Fruit fly (Drosophila melanogaster): ENCODE measurements around the gene Zcchc7.

The Zcchc7 gene

DNA sequence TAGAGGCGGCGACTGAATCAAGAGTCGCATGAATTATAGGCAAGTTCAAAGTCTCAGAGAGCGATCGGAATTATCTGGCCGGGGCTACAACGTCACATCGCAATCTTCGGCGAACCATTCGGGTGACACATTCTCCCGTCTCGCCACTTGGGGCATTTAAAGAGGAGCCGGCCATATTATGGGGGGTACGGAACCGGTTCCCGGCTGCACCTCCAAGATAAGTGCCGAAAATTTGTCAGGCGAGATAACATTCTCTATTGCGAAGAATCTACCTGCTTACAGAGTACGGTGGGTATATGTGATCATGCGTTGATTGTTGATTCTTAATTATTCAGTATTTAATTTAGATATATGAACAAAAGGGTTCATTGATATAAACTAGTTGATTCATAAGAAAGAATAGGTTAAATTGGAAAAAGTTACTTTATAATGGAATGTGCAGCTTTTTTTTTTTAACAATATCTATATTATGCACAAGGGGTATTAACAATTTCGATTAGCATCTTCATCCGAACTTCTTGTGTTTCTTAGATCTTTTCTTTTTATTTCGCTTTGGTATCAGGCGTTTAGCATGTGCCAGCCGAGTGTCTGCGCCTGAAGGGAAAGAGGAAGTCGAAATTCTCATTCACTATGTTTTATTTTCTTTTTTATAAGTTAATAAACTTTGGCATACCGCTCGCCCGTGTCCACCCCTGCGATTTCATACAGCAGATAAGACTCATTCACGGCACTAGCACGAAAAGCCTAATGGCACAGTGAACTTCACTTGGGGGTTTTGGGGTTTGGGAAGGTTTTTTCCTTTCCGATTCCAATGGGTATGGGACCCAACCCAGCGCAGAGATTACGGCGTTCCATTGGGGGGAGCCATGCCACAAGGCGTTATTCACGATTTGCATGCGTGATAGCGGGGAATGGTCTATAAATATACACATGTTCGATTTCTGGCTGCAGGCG, 43.4 kb upstream of the Zcchc7 start (continued):
- TF ChIP-seq CG16815 (GFP tag; optimal IDR thresholded peaks at IDR 0.05) (peak; percentile 58), CG34376 (GFP tag; optimal IDR thresholded peaks at IDR 0.05) (peak; percentile 3), Nf-YB (GFP tag; optimal IDR thresholded peaks at IDR 0.05) (peak; percentile 44), CG18476 (GFP tag; optimal IDR thresholded peaks at IDR 0.05) (peak; percentile 52), CG9876 (GFP tag; optimal IDR thresholded peaks at IDR 0.05) (no peak), CG32772 (GFP tag; IDR thresholded peaks at IDR 0.05) (0 out of 2 replicates have a peak, but pooled peaks have one; percentile 26), CG1792 (GFP tag; optimal IDR thresholded peaks at IDR 0.05) (no peak), CG17385 (GFP tag; optimal IDR thresholded peaks at IDR 0.05) (peak; percentile 29), CG18619 (GFP tag; optimal IDR thresholded peaks at IDR 0.05) (peak; percentile 28), BtbVII (GFP tag; optimal IDR thresholded peaks at IDR 0.05) (peak; percentile 53), Hr39 (optimal IDR thresholded peaks at IDR 0.05) (no peak), CG7745 (tag; optimal IDR thresholded peaks at IDR 0.05) (peak; percentile 21), CG14441 (GFP tag; IDR thresholded peaks at IDR 0.05) (peak; percentile 66), CG9727 (GFP tag; optimal IDR thresholded peaks at IDR 0.05) (peak; percentile 81), CG13123 (GFP tag; optimal IDR thresholded peaks at IDR 0.05) (no peak), pfk (GFP tag; optimal IDR thresholded peaks at IDR 0.05) (no peak), p53 (GFP tag; optimal IDR thresholded peaks at IDR 0.05) (no peak), CG11695 (GFP tag; IDR thresholded peaks at IDR 0.05) (peak; percentile 73), CG4854 (GFP tag; optimal IDR thresholded peaks at IDR 0.05) (peak; percentile 26), NC2β (GFP tag; optimal IDR thresholded peaks at IDR 0.05) (no peak), gcm (GFP tag; optimal IDR thresholded peaks at IDR 0.05) (no peak), dmrt11E (tag; optimal IDR thresholded peaks at IDR 0.05) (peak; percentile 71), D (optimal IDR thresholded peaks at IDR 0.05) (no peak), D (GFP tag; optimal IDR thresholded peaks at IDR 0.05) (peak; percentile 71), CG33557 (GFP tag; optimal IDR thresholded peaks at IDR 0.05) (no peak), CG6854 (GFP tag; optimal IDR thresholded peaks at IDR 0.05) (no peak), Six4 (GFP tag; optimal IDR thresholded peaks at IDR 0.05) (peak; percentile 32), Optix (GFP tag; IDR thresholded peaks at IDR 0.05) (0 out of 3 replicates have a peak, but pooled peaks have one; percentile 14), CG15601 (tag; optimal IDR thresholded peaks at IDR 0.05) (peak; percentile 43), gce (GFP tag; IDR thresholded peaks at IDR 0.05) (no peak), chinmo (GFP tag; IDR thresholded peaks at IDR 0.05; ENCODE audit: partially characterized antibody) (0 out of 4 replicates have a peak, but pooled peaks have one; percentile 66), phol (tag; optimal IDR thresholded peaks at IDR 0.05) (peak; percentile 70), bigmax (GFP tag; optimal IDR thresholded peaks at IDR 0.05) (no peak), CG14667 (GFP tag; IDR thresholded peaks at IDR 0.05) (no peak), dysf (GFP tag; IDR thresholded peaks at IDR 0.05) (peak; percentile 67), Hsf (GFP tag; optimal IDR thresholded peaks at IDR 0.05) (peak; percentile 57), CG3281 (GFP tag; optimal IDR thresholded peaks at IDR 0.05) (peak; percentile 52), CG16779 (GFP tag; IDR thresholded peaks at IDR 0.05) (no peak), CG2129 (GFP tag; IDR thresholded peaks at IDR 0.05; ENCODE audit: partially characterized antibody) (no peak), pum (GFP tag; optimal IDR thresholded peaks at IDR 0.05) (no peak), fru (optimal IDR thresholded peaks at IDR 0.05) (no peak), CG42726 (GFP tag; IDR thresholded peaks at IDR 0.05; ENCODE audit: partially characterized antibody) (0 out of 2 replicates have a peak, but pooled peaks have one; percentile 6), lov (optimal IDR thresholded peaks at IDR 0.05) (no peak), lov (GFP tag; IDR thresholded peaks at IDR 0.05) (0 out of 3 replicates have a peak, but pooled peaks have one; percentile 51), CG3838 (GFP tag; optimal IDR thresholded peaks at IDR 0.05) (no peak), CG13775 (GFP tag; optimal IDR thresholded peaks at IDR 0.05) (peak; percentile 61), CG10654 (GFP tag; optimal IDR thresholded peaks at IDR 0.05) (no peak), CG11247 (GFP tag; IDR thresholded peaks at IDR 0.05) (no peak), CG4617 (GFP tag; optimal IDR thresholded peaks at IDR 0.05; ENCODE audit: borderline replicate concordance) (peak; percentile 2)

All from whole organism, embryonic.